Worm (Caenorhabditis elegans): ENCODE data around the gene idpp-2.

DNA sequence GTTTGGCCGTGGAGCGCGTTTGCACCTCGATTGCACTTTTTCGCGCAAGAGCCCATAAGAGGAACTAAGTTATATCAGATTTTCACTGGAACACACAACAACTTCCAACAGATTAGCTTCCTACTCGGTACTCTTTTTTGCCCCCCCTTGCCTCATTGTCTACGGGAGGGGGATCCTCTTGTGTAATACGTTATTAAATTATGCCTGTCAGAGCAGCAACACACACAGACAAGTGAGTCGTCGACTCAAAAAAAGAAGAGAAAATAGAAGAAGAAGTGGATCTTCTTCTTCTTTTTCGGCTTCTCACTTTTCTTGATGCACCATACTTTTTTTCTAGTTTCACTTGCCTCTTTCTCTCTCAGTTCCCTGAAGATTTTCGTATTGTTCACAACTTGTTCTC is 9.7 kb downstream of the idpp-2 start:
- TF ChIP-seq him-1 (tag; optimal IDR thresholded peaks at IDR 0.05) (peak; percentile 2), W03F9.2 (tag; optimal IDR thresholded peaks at IDR 0.05) (no peak)

Data from whole organism, L4/young adult.